Worm (Caenorhabditis elegans): Measurements from ENCODE around the gene ham-3.

DNA sequence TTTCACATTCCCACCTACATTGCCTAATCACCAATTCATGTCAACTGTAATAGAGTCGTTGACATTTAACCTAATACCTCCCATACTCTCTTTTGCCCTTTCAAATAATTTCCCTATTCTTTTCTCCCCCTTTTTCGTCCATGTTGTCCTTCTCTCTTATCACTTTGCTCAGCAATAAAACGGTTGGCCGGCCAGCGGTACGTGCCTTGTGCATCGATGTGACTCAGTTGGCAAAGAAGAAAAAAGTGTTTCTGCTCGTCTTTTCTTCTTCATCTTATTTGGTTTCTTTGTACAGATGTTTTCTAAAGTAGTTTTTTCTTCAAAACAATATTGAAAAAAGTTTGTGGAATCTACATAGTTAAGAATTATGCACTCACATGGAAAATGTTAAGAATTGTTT, 13.9 kb downstream of the ham-3 start:
- no peak for TF ChIP-seq mep-1 (tag; optimal IDR thresholded peaks at IDR 0.05)
- TF ChIP-seq sptf-1 (tag; optimal IDR thresholded peaks at IDR 0.05): no peak
- TF ChIP-seq elt-1 (tag; optimal IDR thresholded peaks at IDR 0.05; ENCODE audit: borderline replicate concordance, insufficient read depth): no peak
- no peak for TF ChIP-seq snpc-4 (tag; optimal IDR thresholded peaks at IDR 0.05)
- TF ChIP-seq tbx-8 (GFP tag; optimal IDR thresholded peaks at IDR 0.05): no peak
- TF ChIP-seq nhr-12 (tag; optimal IDR thresholded peaks at IDR 0.05): no peak
- no peak for TF ChIP-seq nhr-28 (tag; optimal IDR thresholded peaks at IDR 0.05)
- no peak for TF ChIP-seq elt-3 (tag; optimal IDR thresholded peaks at IDR 0.05)
- no peak for TF ChIP-seq mab-5 (tag; optimal IDR thresholded peaks at IDR 0.05)
- TF ChIP-seq drap-1 (GFP tag; optimal IDR thresholded peaks at IDR 0.05): no peak
- TF ChIP-seq lin-13 (tag; optimal IDR thresholded peaks at IDR 0.05): no peak
- no peak for TF ChIP-seq unc-39 (tag; optimal IDR thresholded peaks at IDR 0.05)
- no peak for TF ChIP-seq ceh-43 (GFP tag; optimal IDR thresholded peaks at IDR 0.05)
